Fruit fly (Drosophila melanogaster): Measurements from ENCODE around the gene CG46026.

Gene CG46026

dm6 chr3R:6352893-6353623, 46.4 kb downstream of the CG46026 start (continued):
- TF ChIP-seq Sox14 (GFP tag; optimal IDR thresholded peaks at IDR 0.05) (peak; percentile 3), dac (GFP tag; optimal IDR thresholded peaks at IDR 0.05) (no peak), CG10631 (GFP tag; optimal IDR thresholded peaks at IDR 0.05) (peak; percentile 35), CG4318 (GFP tag; optimal IDR thresholded peaks at IDR 0.05) (peak; percentile 47), Ets21C (GFP tag; optimal IDR thresholded peaks at IDR 0.05) (no peak), vri (GFP tag; optimal IDR thresholded peaks at IDR 0.05) (no peak), pdm3 (GFP tag; optimal IDR thresholded peaks at IDR 0.05) (peak; percentile 64), Met (GFP tag; optimal IDR thresholded peaks at IDR 0.05) (peak; percentile 10), spab (GFP tag; optimal IDR thresholded peaks at IDR 0.05) (peak; percentile 37), CG6808 (GFP tag; optimal IDR thresholded peaks at IDR 0.05) (peak; percentile 8), salr (GFP tag; optimal IDR thresholded peaks at IDR 0.05) (peak in 1 of 2 experiments; percentile 49), Hr39 (GFP tag; optimal IDR thresholded peaks at IDR 0.05) (peak; percentile 26), CG8632 (GFP tag; optimal IDR thresholded peaks at IDR 0.05) (no peak), fd59A (GFP tag; optimal IDR thresholded peaks at IDR 0.05) (peak; percentile 54), CG8319 (GFP tag; optimal IDR thresholded peaks at IDR 0.05) (no peak), CG6792 (GFP tag; optimal IDR thresholded peaks at IDR 0.05) (peak; percentile 13), cyc (GFP tag; optimal IDR thresholded peaks at IDR 0.05) (no peak), OdsH (GFP tag; optimal IDR thresholded peaks at IDR 0.05) (peak; percentile 57), topi (GFP tag; optimal IDR thresholded peaks at IDR 0.05) (peak; percentile 48), CG11294 (GFP tag; IDR thresholded peaks at IDR 0.05) (no peak), CG32006 (GFP tag; optimal IDR thresholded peaks at IDR 0.05) (peak; percentile 80), CG7368 (GFP tag; optimal IDR thresholded peaks at IDR 0.05) (no peak), CG31627 (GFP tag; optimal IDR thresholded peaks at IDR 0.05) (peak; percentile 27), Ets96B (tag; optimal IDR thresholded peaks at IDR 0.05) (peak; percentile 39), Blimp-1 (GFP tag; optimal IDR thresholded peaks at IDR 0.05) (no peak), CG11762 (GFP tag; optimal IDR thresholded peaks at IDR 0.05; ENCODE audit: insufficient read depth) (peak; percentile 20), ss (GFP tag; optimal IDR thresholded peaks at IDR 0.05) (peak in 1 of 2 experiments; percentile 5), Lpt (GFP tag; optimal IDR thresholded peaks at IDR 0.05) (peak; percentile 34), Smox (GFP tag; optimal IDR thresholded peaks at IDR 0.05) (peak; percentile 22)

dm6 chr3R:6353624-6354352, 47.1 kb downstream of the CG46026 start:
- no peak; the same call in 1 of the 2 replicates for TF ChIP-seq Gug (GFP tag; IDR thresholded peaks at IDR 0.05)
- TF ChIP-seq salr (GFP tag; optimal IDR thresholded peaks at IDR 0.05): peak in 1 of 2 experiments; percentile 89
- TF ChIP-seq cyc (GFP tag; optimal IDR thresholded peaks at IDR 0.05): peak; percentile 78
- peak; percentile 80 for TF ChIP-seq lz (GFP tag; optimal IDR thresholded peaks at IDR 0.05)
- TF ChIP-seq Sox15 (GFP tag; optimal IDR thresholded peaks at IDR 0.05): peak; percentile 72
- peak; percentile 97 for TF ChIP-seq Eip78C (GFP tag)
- TF ChIP-seq CG3919 (GFP tag; optimal IDR thresholded peaks at IDR 0.05): no peak
- TF ChIP-seq CG6808 (GFP tag; optimal IDR thresholded peaks at IDR 0.05): no peak
- TF ChIP-seq CG8119 (GFP tag; IDR thresholded peaks at IDR 0.05): peak; percentile 73; the same call in 2 of the 3 replicates
- TF ChIP-seq CG6792 (GFP tag; optimal IDR thresholded peaks at IDR 0.05): peak; percentile 81
- TF ChIP-seq Blimp-1 (GFP tag; optimal IDR thresholded peaks at IDR 0.05): no peak
- TF ChIP-seq CG9139 (GFP tag; optimal IDR thresholded peaks at IDR 0.05): no peak
- peak; percentile 78 for TF ChIP-seq CG10631 (GFP tag; optimal IDR thresholded peaks at IDR 0.05)
- TF ChIP-seq fd85E (GFP tag; optimal IDR thresholded peaks at IDR 0.05): no peak
- peak; percentile 76 for TF ChIP-seq CG31627 (GFP tag; optimal IDR thresholded peaks at IDR 0.05)
- peak; percentile 70 for TF ChIP-seq spab (GFP tag; optimal IDR thresholded peaks at IDR 0.05)
- peak; percentile 87 for TF ChIP-seq Sox14 (GFP tag; optimal IDR thresholded peaks at IDR 0.05)
- TF ChIP-seq CG11902 (GFP tag; optimal IDR thresholded peaks at IDR 0.05): peak; percentile 36
- no peak for TF ChIP-seq ss (GFP tag; optimal IDR thresholded peaks at IDR 0.05)
- TF ChIP-seq vri (GFP tag; optimal IDR thresholded peaks at IDR 0.05): peak; percentile 62
- peak; percentile 77 for TF ChIP-seq Sox102F (GFP tag; optimal IDR thresholded peaks at IDR 0.05)
- no peak for TF ChIP-seq CG6276 (GFP tag; optimal IDR thresholded peaks at IDR 0.05)
- peak; percentile 89 for TF ChIP-seq esn (GFP tag; optimal IDR thresholded peaks at IDR 0.05)
- TF ChIP-seq Ets21C (GFP tag; optimal IDR thresholded peaks at IDR 0.05): peak; percentile 73
- TF ChIP-seq net (GFP tag; optimal IDR thresholded peaks at IDR 0.05): peak; percentile 84
- TF ChIP-seq Hr39 (GFP tag; optimal IDR thresholded peaks at IDR 0.05): peak; percentile 81
- peak; percentile 88 for TF ChIP-seq topi (GFP tag; optimal IDR thresholded peaks at IDR 0.05)
- peak; percentile 87 for TF ChIP-seq CG6163 (GFP tag; IDR thresholded peaks at IDR 0.05)
- peak; percentile 85 for TF ChIP-seq achi (GFP tag; optimal IDR thresholded peaks at IDR 0.05)
- peak; percentile 84 for TF ChIP-seq Eip75B (GFP tag; optimal IDR thresholded peaks at IDR 0.05)
- peak; percentile 83 for TF ChIP-seq acj6 (GFP tag; optimal IDR thresholded peaks at IDR 0.05)
